Fruit fly (Drosophila melanogaster) whole organism: ENCODE measurements around the gene CG4835.

ENCODE experiments used
- CG8478 ChIP-seq: fragments of >200 bp; optimal IDR thresholded peaks from 2 replicates; lab custom pipeline; 2018; ENCODE audit warnings: inconsistent platforms
- Dll ChIP-seq: fragments of >200 bp; optimal IDR thresholded peaks from 2 replicates; lab custom pipeline; 2017
- EcR ChIP-seq, 2 experiments: fragments of >200 bp; optimal IDR thresholded peaks; 2 replicates each; lab custom pipeline; 2017; ENCODE audit warnings: missing biosample characterization in 2 of 2, missing genetic modification characterization in 2 of 2, missing genetic modification reagents in 2 of 2
- pan ChIP-seq: fragments of >200 bp; optimal IDR thresholded peaks from 2 replicates; lab custom pipeline; 2017
- psq ChIP-seq: fragments of >200 bp; optimal IDR thresholded peaks from 2 replicates; lab custom pipeline; 2017
- usp ChIP-seq: fragments of >200 bp; optimal IDR thresholded peaks from 2 replicates; lab custom pipeline; 2017; ENCODE audit warnings: missing biosample characterization, missing genetic modification characterization, mixed read lengths

Gene CG4835

dm6 chr3L:5479490-5479889, at the start of gene CG4835:
Gene CG4835 (plus strand): TSS chr3L:5479790.
- TF ChIP-seq EcR (GFP tag; optimal IDR thresholded peaks at IDR 0.05; lab: Kevin White, UChicago) (no peak), Dll (lab: Kevin White, UChicago) (no peak), psq (lab: Kevin White, UChicago) (no peak), usp (GFP tag; lab: Kevin White, UChicago) (no peak), pan (lab: Kevin White, UChicago) (no peak)

- TF ChIP-seq EcR (GFP tag; optimal IDR thresholded peaks at IDR 0.05; lab: Kevin White, UChicago) (no peak), psq (lab: Kevin White, UChicago) (no peak), pan (lab: Kevin White, UChicago) (no peak), usp (GFP tag; lab: Kevin White, UChicago) (no peak), Dll (lab: Kevin White, UChicago) (no peak), CG8478 (lab: Kevin White, UChicago) (no peak)
Observed at dm6 chr3L:5447087-5447486, 32.5 kb upstream of the CG4835 start.

- TF ChIP-seq EcR (GFP tag; optimal IDR thresholded peaks at IDR 0.05; lab: Kevin White, UChicago) (no peak), usp (GFP tag; lab: Kevin White, UChicago) (no peak), pan (lab: Kevin White, UChicago) (no peak)
Observed at dm6 chr3L:5447843-5448242, 31.7 kb upstream of the CG4835 start.

dm6 chr3L:5452490-5453030, 27.0 kb upstream of the CG4835 start:
- TF ChIP-seq EcR (GFP tag; optimal IDR thresholded peaks at IDR 0.05; lab: Kevin White, UChicago) = no peak
- no peak for TF ChIP-seq usp (GFP tag; lab: Kevin White, UChicago)
- TF ChIP-seq psq (lab: Kevin White, UChicago) = no peak
- TF ChIP-seq CG8478 (lab: Kevin White, UChicago) = no peak
- TF ChIP-seq Dll (lab: Kevin White, UChicago) = no peak
- no peak for TF ChIP-seq pan (lab: Kevin White, UChicago)

dm6 chr3L:5498858-5499257, 19.3 kb downstream of the CG4835 start, which contains the start of gene blanks:
Gene blanks (minus strand): TSS chr3L:5498958.
- TF ChIP-seq usp (GFP tag; lab: Kevin White, UChicago) (no peak), psq (lab: Kevin White, UChicago) (no peak), CG8478 (lab: Kevin White, UChicago) (no peak), pan (lab: Kevin White, UChicago) (no peak), EcR (GFP tag; optimal IDR thresholded peaks at IDR 0.05; lab: Kevin White, UChicago) (no peak), Dll (lab: Kevin White, UChicago) (no peak)

dm6 chr3L:5510760-5511159, 31.2 kb downstream of the CG4835 start, which contains the start of gene CG34342:
Gene CG34342 (minus strand): TSS chr3L:5510860.
- TF ChIP-seq EcR (GFP tag; optimal IDR thresholded peaks at IDR 0.05; lab: Kevin White, UChicago) (no peak), pan (lab: Kevin White, UChicago) (no peak), usp (GFP tag; lab: Kevin White, UChicago) (no peak), Dll (lab: Kevin White, UChicago) (no peak), CG8478 (lab: Kevin White, UChicago) (no peak)

dm6 chr3L:5511959-5512358, 32.4 kb downstream of the CG4835 start:
- TF ChIP-seq Dll (lab: Kevin White, UChicago) (no peak), EcR (GFP tag; optimal IDR thresholded peaks at IDR 0.05; lab: Kevin White, UChicago) (no peak), psq (lab: Kevin White, UChicago) (no peak), usp (GFP tag; lab: Kevin White, UChicago) (no peak), pan (lab: Kevin White, UChicago) (no peak), CG8478 (lab: Kevin White, UChicago) (no peak)

dm6 chr3L:5522904-5523428, 43.4 kb downstream of the CG4835 start:
- TF ChIP-seq EcR (GFP tag; optimal IDR thresholded peaks at IDR 0.05; lab: Kevin White, UChicago) (no peak), CG8478 (lab: Kevin White, UChicago) (no peak), pan (lab: Kevin White, UChicago) (no peak)

- TF ChIP-seq usp (GFP tag; lab: Kevin White, UChicago) = no peak
- no peak for TF ChIP-seq psq (lab: Kevin White, UChicago)
- TF ChIP-seq pan (lab: Kevin White, UChicago) = no peak
- TF ChIP-seq CG8478 (lab: Kevin White, UChicago) = no peak
- TF ChIP-seq EcR (GFP tag; optimal IDR thresholded peaks at IDR 0.05; lab: Kevin White, UChicago) = no peak
- no peak for TF ChIP-seq Dll (lab: Kevin White, UChicago)
Observed at dm6 chr3L:5529241-5529640, 49.7 kb downstream of the CG4835 start, which contains the start of gene Lkr. Gene Lkr (minus strand): TSS chr3L:5529341.
